Worm (Caenorhabditis elegans): ENCODE results near the gene C13A10.2.

C13A10.2 gene

DNA sequence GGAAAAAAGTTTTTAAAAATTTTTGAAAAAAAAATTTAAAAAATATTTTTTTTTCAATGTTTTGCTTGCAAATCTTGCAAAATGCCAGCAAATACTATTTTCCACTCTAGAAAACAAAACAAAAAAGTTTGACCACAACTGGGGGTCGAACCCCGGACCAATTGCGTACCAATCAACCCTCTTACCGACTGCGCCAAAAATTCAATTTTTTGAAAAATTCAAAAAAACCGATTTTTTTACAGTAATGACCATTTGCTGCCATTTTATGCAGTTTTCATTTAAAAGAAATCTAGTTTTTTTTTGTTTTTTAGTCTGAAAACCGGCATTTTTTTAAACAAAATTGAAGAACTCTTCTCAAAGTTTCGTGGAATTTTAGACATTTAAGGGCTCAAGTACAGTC, 4.6 kb upstream of the C13A10.2 start:
- TF ChIP-seq elt-1 (tag; optimal IDR thresholded peaks at IDR 0.05) (no peak), lin-39 (tag; optimal IDR thresholded peaks at IDR 0.05) (no peak), nhr-77 (tag; optimal IDR thresholded peaks at IDR 0.05) (no peak), lin-11 (tag; optimal IDR thresholded peaks at IDR 0.05) (no peak), lin-13 (GFP tag; optimal IDR thresholded peaks at IDR 0.05) (no peak), dmd-4 (tag; optimal IDR thresholded peaks at IDR 0.05) (no peak), peb-1 (tag; optimal IDR thresholded peaks at IDR 0.05) (no peak)

DNA sequence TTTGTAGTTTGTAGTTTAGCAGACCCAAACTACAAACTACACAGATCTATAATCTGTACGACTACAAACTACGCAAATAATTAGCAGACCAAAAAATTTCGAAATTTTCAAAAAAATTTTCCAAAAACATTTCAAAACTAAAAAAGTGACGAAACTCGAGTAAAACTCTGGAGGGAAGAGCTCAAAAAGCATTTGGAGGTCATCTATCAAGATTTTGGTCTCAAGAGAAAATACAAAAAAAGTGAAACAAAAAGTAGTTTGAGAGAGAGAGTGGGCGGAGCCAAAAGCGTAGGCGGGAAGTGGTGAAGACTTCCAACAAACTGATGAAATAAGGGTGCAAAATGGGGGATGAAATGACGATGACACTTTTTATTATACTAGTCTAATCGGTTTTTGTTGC, 2.5 kb upstream of the C13A10.2 start:
- TF ChIP-seq lsy-2 (tag; optimal IDR thresholded peaks at IDR 0.05), result peak in 1 of 2 experiments; percentile 11
- no peak for TF ChIP-seq nhr-12 (tag; optimal IDR thresholded peaks at IDR 0.05)
- peak; percentile 27 for TF ChIP-seq unc-55 (GFP tag; optimal IDR thresholded peaks at IDR 0.05)

DNA sequence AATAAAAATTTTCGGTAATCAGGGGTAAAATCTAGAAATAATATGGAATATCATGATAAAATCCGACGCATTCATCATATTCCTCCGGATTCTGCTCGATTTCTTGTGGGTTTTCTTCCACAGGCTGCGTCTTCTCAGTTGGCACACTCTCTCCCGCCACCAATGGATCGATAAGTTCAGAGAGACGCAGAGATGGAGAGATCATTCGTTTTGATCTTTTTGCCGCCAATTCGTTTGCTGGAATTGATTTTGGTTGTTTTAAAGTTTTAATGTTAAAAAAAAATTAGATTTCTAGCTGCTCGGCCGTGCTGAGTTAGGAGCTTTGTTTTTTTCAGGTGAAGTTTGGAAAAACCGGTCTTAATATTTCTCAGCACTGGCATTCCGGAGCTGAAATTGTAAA, 543 bp downstream of the C13A10.2 start:
- TF ChIP-seq nhr-25 (tag; optimal IDR thresholded peaks at IDR 0.05) (no peak), nhr-10 (tag; optimal IDR thresholded peaks at IDR 0.05) (no peak), Y55F3AM.14 (GFP tag; optimal IDR thresholded peaks at IDR 0.05) (no peak), lin-11 (tag; optimal IDR thresholded peaks at IDR 0.05) (no peak)

DNA sequence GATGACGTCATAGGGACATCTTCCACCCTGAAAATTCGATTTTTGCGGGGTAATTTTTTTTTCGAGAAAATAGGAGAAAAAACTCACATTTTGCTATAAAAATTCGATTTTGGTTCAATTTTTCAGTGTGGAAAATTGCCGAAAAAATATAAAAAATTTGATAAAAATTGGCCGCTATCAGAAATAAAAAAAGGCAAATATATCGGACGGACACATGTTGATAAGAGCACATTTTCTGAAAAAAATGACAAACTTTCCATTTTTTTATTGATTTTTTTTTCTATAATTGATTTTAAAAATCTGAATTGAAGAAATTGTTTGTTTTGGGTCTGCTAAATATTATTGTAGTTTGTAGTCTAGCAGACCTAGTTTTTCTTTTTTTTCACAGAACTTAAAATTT, 2.3 kb downstream of the C13A10.2 start, which contains the start of gene C13A10.1:
TSS of gene C13A10.1 (minus strand) at position 170 of the 400 bp plus-strand sequence.
- TF ChIP-seq gmeb-1 (tag; optimal IDR thresholded peaks at IDR 0.05) (no peak), fos-1 (tag; optimal IDR thresholded peaks at IDR 0.05) (peak; percentile 32)

DNA sequence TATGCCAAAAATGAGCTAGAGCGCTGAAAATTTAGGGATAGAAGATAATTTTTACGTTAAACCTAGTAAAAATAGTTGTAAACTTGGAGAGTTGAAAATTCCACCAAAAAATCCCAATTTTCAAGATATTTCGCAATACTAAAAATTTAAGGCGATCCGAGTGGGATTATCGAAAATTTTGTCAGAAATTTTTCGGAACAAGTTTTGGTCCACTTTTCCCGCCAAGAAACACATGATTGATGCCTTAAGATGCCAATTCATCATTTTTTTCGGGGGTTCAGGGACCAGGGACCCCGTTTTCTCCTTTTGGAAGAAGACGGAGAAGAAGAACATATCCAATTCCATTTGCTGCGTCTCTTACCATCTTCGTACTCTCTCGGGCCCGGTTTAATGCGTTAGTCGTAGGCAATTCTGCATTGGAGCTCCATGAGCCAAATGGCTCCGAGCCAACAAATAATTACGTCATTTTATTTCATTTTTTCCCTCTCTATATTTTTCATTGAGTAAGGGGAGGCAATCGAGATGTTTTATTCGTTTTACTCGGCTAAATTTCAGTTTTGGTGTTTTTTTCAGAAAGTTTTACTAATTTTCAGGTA, 13.2 kb downstream of the C13A10.2 start:
- no peak for TF ChIP-seq dmd-4 (tag; optimal IDR thresholded peaks at IDR 0.05)
- TF ChIP-seq lin-11 (tag; optimal IDR thresholded peaks at IDR 0.05), result no peak
- TF ChIP-seq sma-9 (GFP tag; optimal IDR thresholded peaks at IDR 0.05), result peak; percentile 48
- no peak for TF ChIP-seq sma-9 (tag; optimal IDR thresholded peaks at IDR 0.05)
- TF ChIP-seq nhr-21 (tag; optimal IDR thresholded peaks at IDR 0.05), result no peak
- no peak for TF ChIP-seq egl-27 (tag; optimal IDR thresholded peaks at IDR 0.05)
- TF ChIP-seq F13H6.1 (tag; optimal IDR thresholded peaks at IDR 0.05), result peak; percentile 28
- TF ChIP-seq unc-55 (GFP tag; optimal IDR thresholded peaks at IDR 0.05), result peak; percentile 72
- TF ChIP-seq sem-4 (tag; optimal IDR thresholded peaks at IDR 0.05), result peak; percentile 4
- peak; percentile 78 for TF ChIP-seq mab-5 (tag; optimal IDR thresholded peaks at IDR 0.05)
- TF ChIP-seq lsy-2 (tag; optimal IDR thresholded peaks at IDR 0.05), result peak in 1 of 2 experiments; percentile 37

- no peak for TF ChIP-seq ceh-16 (tag; optimal IDR thresholded peaks at IDR 0.05)
- peak in 1 of 2 experiments; percentile 17 for TF ChIP-seq lsy-2 (tag; optimal IDR thresholded peaks at IDR 0.05)
- TF ChIP-seq unc-55 (GFP tag; optimal IDR thresholded peaks at IDR 0.05), result peak; percentile 2
Observed at ce11 chrII:1343748-1344147, 14.1 kb downstream of the C13A10.2 start.

- TF ChIP-seq lin-11 (tag; optimal IDR thresholded peaks at IDR 0.05), result no peak
- no peak for TF ChIP-seq sem-4 (tag; optimal IDR thresholded peaks at IDR 0.05)
- TF ChIP-seq sma-9 (GFP tag; optimal IDR thresholded peaks at IDR 0.05), result peak; percentile 45
- TF ChIP-seq sma-9 (tag; optimal IDR thresholded peaks at IDR 0.05), result no peak
- TF ChIP-seq unc-39 (tag; optimal IDR thresholded peaks at IDR 0.05), result no peak
- no peak for TF ChIP-seq mdl-1 (tag; optimal IDR thresholded peaks at IDR 0.05)
- no peak for TF ChIP-seq ztf-4 (tag; optimal IDR thresholded peaks at IDR 0.05)
- peak in 1 of 2 experiments; percentile 45 for TF ChIP-seq lsy-2 (tag; optimal IDR thresholded peaks at IDR 0.05)
- TF ChIP-seq C34F6.9 (tag; optimal IDR thresholded peaks at IDR 0.05), result peak; percentile 47
- peak; percentile 26 for TF ChIP-seq zag-1 (tag; optimal IDR thresholded peaks at IDR 0.05)
- TF ChIP-seq dmd-4 (tag; optimal IDR thresholded peaks at IDR 0.05), result no peak
- no peak for TF ChIP-seq nhr-10 (tag; optimal IDR thresholded peaks at IDR 0.05)
- peak; percentile 2 for TF ChIP-seq nhr-129 (tag; optimal IDR thresholded peaks at IDR 0.05)
- no peak for TF ChIP-seq Y55F3AM.14 (GFP tag; optimal IDR thresholded peaks at IDR 0.05)
- TF ChIP-seq nhr-6 (tag; optimal IDR thresholded peaks at IDR 0.05), result no peak
- no peak for TF ChIP-seq R02D3.7 (tag; optimal IDR thresholded peaks at IDR 0.05)
- TF ChIP-seq sma-3 (GFP tag; optimal IDR thresholded peaks at IDR 0.05), result no peak
- TF ChIP-seq mab-5 (tag; optimal IDR thresholded peaks at IDR 0.05), result no peak
- no peak for TF ChIP-seq peb-1 (tag; optimal IDR thresholded peaks at IDR 0.05)
- TF ChIP-seq ZK546.5 (tag; optimal IDR thresholded peaks at IDR 0.05), result no peak
- no peak for TF ChIP-seq fos-1 (tag; optimal IDR thresholded peaks at IDR 0.05)
- no peak for TF ChIP-seq nhr-237 (tag; optimal IDR thresholded peaks at IDR 0.05)
- no peak for TF ChIP-seq ztf-11 (tag; optimal IDR thresholded peaks at IDR 0.05)
- TF ChIP-seq ama-1 (optimal IDR thresholded peaks at IDR 0.05), result no peak
- TF ChIP-seq nhr-11 (tag; optimal IDR thresholded peaks at IDR 0.05), result no peak
- peak; percentile 20 for TF ChIP-seq F13H6.1 (tag; optimal IDR thresholded peaks at IDR 0.05)
- TF ChIP-seq unc-62 (GFP tag; optimal IDR thresholded peaks at IDR 0.05), result no peak
- TF ChIP-seq ceh-82 (tag; optimal IDR thresholded peaks at IDR 0.05), result no peak
- peak; percentile 37 for TF ChIP-seq unc-55 (GFP tag; optimal IDR thresholded peaks at IDR 0.05)
- no peak for TF ChIP-seq aly-2 (tag; optimal IDR thresholded peaks at IDR 0.05)
- no peak for TF ChIP-seq nhr-12 (tag; optimal IDR thresholded peaks at IDR 0.05)
- TF ChIP-seq nhr-25 (tag; optimal IDR thresholded peaks at IDR 0.05), result no peak
Observed at ce11 chrII:1341416-1341815, 16.4 kb downstream of the C13A10.2 start.

All from whole organism, L2 larva.